Fruit fly (Drosophila melanogaster) S2 (cell line): ENCODE results near the gene CG6766.
"Not testable (repeated sequence)": the region's sequence is repeated elsewhere in the genome, so short reads cannot be mapped to it uniquely, and the experiment has no call there.

Source experiments
- CG8478 ChIP-seq: fragments of >200 bp; optimal IDR thresholded peaks from 2 replicates; lab custom pipeline; 2018
- CTCF ChIP-seq, 2 experiments: fragments of >200 bp; optimal IDR thresholded peaks; 2 replicates each; lab custom pipeline; 2018

DNA sequence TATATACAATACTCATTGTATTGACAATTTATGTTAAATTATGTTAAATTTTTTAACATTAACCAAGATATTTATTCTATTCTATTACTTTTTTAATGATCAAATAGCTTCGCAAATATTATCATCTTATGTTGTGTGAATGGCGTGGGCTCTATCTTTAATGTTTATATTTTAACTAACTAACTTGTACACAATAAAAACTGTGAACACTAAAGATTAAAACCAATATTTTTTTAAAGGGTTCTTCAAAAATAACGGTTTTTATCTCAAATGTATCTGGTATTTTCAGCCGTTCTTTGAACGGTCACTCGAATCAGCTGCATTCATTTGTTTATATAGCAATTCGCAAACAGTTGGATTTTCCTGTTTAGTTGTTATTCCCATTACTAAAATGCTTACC, 47.9 kb downstream of the CG6766 start, which contains the start of gene Ada1-2:
- not testable (repeated sequence) for TF ChIP-seq CG8478; CTCF (optimal IDR thresholded peaks at IDR 0.05; lab: Kevin White, UChicago)
